Worm (Caenorhabditis elegans) whole organism, midembryonic: ENCODE measurements around the gene C25F9.2.

Source experiments
- T22C8.4 ChIP-seq: fragments of 200-800 bp; sonication (Bioruptor generic); IDR thresholded peaks from 2 replicates; pipeline ENCODE4 v1.3.6; 2022; ENCODE audit warnings: missing genetic modification characterization, missing compliant biosample characterization
- cog-1 ChIP-seq: sonication (generic microtip); optimal IDR thresholded peaks from 2 replicates; lab custom pipeline; 2016; ENCODE audit warnings: missing genetic modification characterization, missing compliant biosample characterization
- flt-1 ChIP-seq: fragments of 200-800 bp; sonication (Bioruptor generic); IDR thresholded peaks from 2 replicates; pipeline ENCODE4 v1.3.6; 2022; ENCODE audit warnings: missing genetic modification characterization, missing compliant biosample characterization
- klf-2 ChIP-seq: fragments of 200-800 bp; sonication (Bioruptor generic); conservative IDR thresholded peaks from 2 replicates; pipeline ENCODE4 v1.3.6; 2022; ENCODE audit warnings: missing genetic modification reagents, missing genetic modification characterization, missing compliant biosample characterization
- med-1 ChIP-seq: sonication (generic microtip); optimal IDR thresholded peaks from 2 replicates; lab custom pipeline; 2017; ENCODE audit warnings: missing genetic modification characterization, mild to moderate bottlenecking, missing compliant biosample characterization, antibody characterized with exemption, missing genetic modification reagents; ENCODE audit not compliant: insufficient read depth
- ref-1 ChIP-seq: fragments of 200-800 bp; sonication (Bioruptor generic); conservative IDR thresholded peaks from 2 replicates; pipeline ENCODE4 v1.3.6; 2022; ENCODE audit warnings: missing genetic modification reagents, missing genetic modification characterization, missing compliant biosample characterization
- tab-1 ChIP-seq: fragments of 200-800 bp; sonication (Bioruptor generic); IDR thresholded peaks from 2 replicates; pipeline ENCODE4 v1.3.6; 2022; ENCODE audit warnings: missing genetic modification characterization, missing compliant biosample characterization
- ztf-23 ChIP-seq: fragments of 200-800 bp; sonication (Bioruptor generic); IDR thresholded peaks from 2 replicates; pipeline ENCODE4 v1.3.6; 2022; ENCODE audit warnings: missing genetic modification reagents, missing genetic modification characterization, missing compliant biosample characterization
- ztf-29 ChIP-seq: fragments of 200-800 bp; sonication (Bioruptor generic); IDR thresholded peaks from 2 replicates; pipeline ENCODE4 v1.3.6; 2022; ENCODE audit warnings: missing genetic modification reagents, missing genetic modification characterization, missing compliant biosample characterization

The C25F9.2 gene

ce11 chrV:19468083-19468482 is 46.8 kb downstream of the C25F9.2 start, which contains the start of gene Y43F8B.12:
Gene Y43F8B.12 (plus strand): TSS chrV:19468383.
- no peak for TF ChIP-seq ref-1
- TF ChIP-seq tab-1 (GFP tag; lab: Robert Waterston, UW), result no peak
- no peak for TF ChIP-seq klf-2 (GFP tag; lab: Robert Waterston, UW)
- no peak for TF ChIP-seq med-1 (GFP tag; lab: Kevin White, UChicago)
- TF ChIP-seq ztf-23 (GFP tag; lab: Robert Waterston, UW), result no peak
- TF ChIP-seq flt-1 (GFP tag; lab: Robert Waterston, UW), result no peak
- no peak for TF ChIP-seq cog-1
- TF ChIP-seq T22C8.4 (GFP tag; lab: Robert Waterston, UW), result no peak
- TF ChIP-seq ztf-29 (GFP tag; lab: Robert Waterston, UW), result no peak

ce11 chrV:19470385-19470784 is 49.1 kb downstream of the C25F9.2 start, which contains the start of gene Y43F8B.11:
Gene Y43F8B.11 (plus strand): TSS chrV:19470685.
- TF ChIP-seq tab-1 (GFP tag; lab: Robert Waterston, UW) (no peak), med-1 (GFP tag; lab: Kevin White, UChicago) (no peak)

ce11 chrV:19473842-19474514 is 52.7 kb downstream of the C25F9.2 start, which contains the start of gene Y43F8B.10:
Gene Y43F8B.10 (plus strand): TSS chrV:19474464.
- no peak for TF ChIP-seq klf-2 (GFP tag; lab: Robert Waterston, UW)
- no peak for TF ChIP-seq flt-1 (GFP tag; lab: Robert Waterston, UW)
- TF ChIP-seq ztf-23 (GFP tag; lab: Robert Waterston, UW), result no peak
- TF ChIP-seq ztf-29 (GFP tag; lab: Robert Waterston, UW), result no peak
- TF ChIP-seq cog-1, result no peak
- no peak for TF ChIP-seq T22C8.4 (GFP tag; lab: Robert Waterston, UW)
- no peak for TF ChIP-seq tab-1 (GFP tag; lab: Robert Waterston, UW)
- TF ChIP-seq med-1 (GFP tag; lab: Kevin White, UChicago), result no peak
- TF ChIP-seq ref-1, result no peak
